Fruit fly (Drosophila melanogaster) whole organism, embryonic: ENCODE results near the gene CG13390.

Source experiments
- Asciz ChIP-seq: fragments of 200-800 bp; sonication (Bioruptor generic); optimal IDR thresholded peaks from 2 replicates; lab custom pipeline; 2017; ENCODE audit warnings: missing biosample characterization, mild to moderate bottlenecking, missing genetic modification characterization, missing genetic modification reagents
- CG12219 ChIP-seq: fragments of 200-800 bp; sonication (Bioruptor generic); optimal IDR thresholded peaks from 3 replicates; lab custom pipeline; 2018; ENCODE audit warnings: missing biosample characterization, mild to moderate bottlenecking, missing genetic modification characterization
- CG15696 ChIP-seq: fragments of 200-800 bp; sonication (Bioruptor generic); optimal IDR thresholded peaks from 2 replicates; lab custom pipeline; 2019; ENCODE audit warnings: missing biosample characterization, mild to moderate bottlenecking, missing genetic modification characterization, moderate library complexity
- CG17361 ChIP-seq: fragments of 200-800 bp; sonication (Bioruptor generic); IDR thresholded peaks from 3 replicates; pipeline ENCODE4 v1.3.6; 2022; ENCODE audit warnings: missing biosample characterization, missing genetic modification characterization
- CG1832 ChIP-seq: fragments of 200-800 bp; sonication (Bioruptor generic); optimal IDR thresholded peaks from 2 replicates; lab custom pipeline; 2017; ENCODE audit warnings: missing biosample characterization, mild to moderate bottlenecking, missing genetic modification characterization, inconsistent platforms
- CG2875 ChIP-seq: fragments of 200-800 bp; sonication (Bioruptor generic); optimal IDR thresholded peaks from 2 replicates; lab custom pipeline; 2017; ENCODE audit warnings: missing biosample characterization, mild to moderate bottlenecking, missing genetic modification characterization, missing genetic modification reagents
- CG32767 ChIP-seq: fragments of 200-800 bp; sonication (Bioruptor generic); IDR thresholded peaks from 2 replicates; pipeline ENCODE4 v1.3.6; 2022; ENCODE audit warnings: missing biosample characterization, missing genetic modification characterization
- CG4424 ChIP-seq: fragments of 200-800 bp; sonication (Bioruptor generic); optimal IDR thresholded peaks from 3 replicates; lab custom pipeline; 2016; ENCODE audit warnings: missing biosample characterization, missing genetic modification characterization
- CG4854 ChIP-seq: fragments of 200-800 bp; sonication (Bioruptor generic); optimal IDR thresholded peaks from 2 replicates; lab custom pipeline; 2016; ENCODE audit warnings: missing biosample characterization, missing genetic modification characterization, inconsistent platforms
- CG6254 ChIP-seq: fragments of 200-800 bp; sonication (Bioruptor generic); optimal IDR thresholded peaks from 3 replicates; lab custom pipeline; 2017; ENCODE audit warnings: mild to moderate bottlenecking, missing biosample characterization, missing genetic modification reagents, missing genetic modification characterization
- CG7357 ChIP-seq: fragments of 200-800 bp; sonication (Bioruptor generic); IDR thresholded peaks from 3 replicates; pipeline ENCODE4 v1.3.6; 2022; ENCODE audit warnings: missing biosample characterization, missing genetic modification characterization
- CG7372 ChIP-seq: fragments of 200-800 bp; sonication (Bioruptor generic); IDR thresholded peaks from 2 replicates; pipeline ENCODE4 v1.3.6; 2022; ENCODE audit warnings: missing biosample characterization, missing genetic modification characterization
- CG7963 ChIP-seq: fragments of 200-800 bp; sonication (Bioruptor generic); IDR thresholded peaks from 3 replicates; pipeline ENCODE4 v1.3.6; 2022; ENCODE audit warnings: missing biosample characterization, missing genetic modification characterization; ENCODE audit not compliant: partially characterized antibody
- CG8089 ChIP-seq: fragments of 200-800 bp; sonication (Bioruptor generic); optimal IDR thresholded peaks from 3 replicates; lab custom pipeline; 2016; ENCODE audit warnings: missing biosample characterization, missing genetic modification characterization
- CTCF ChIP-seq: fragments of 200-800 bp; sonication (Bioruptor generic); optimal IDR thresholded peaks from 2 replicates; lab custom pipeline; 2017; ENCODE audit warnings: missing biosample characterization, mild to moderate bottlenecking, missing genetic modification characterization, moderate library complexity
- Chrac-16 ChIP-seq: fragments of 200-800 bp; sonication (Bioruptor generic); optimal IDR thresholded peaks from 3 replicates; lab custom pipeline; 2016; ENCODE audit warnings: missing biosample characterization, missing genetic modification characterization
- Fer2 ChIP-seq: fragments of 200-800 bp; sonication (Bioruptor generic); optimal IDR thresholded peaks from 2 replicates; lab custom pipeline; 2018; ENCODE audit warnings: missing biosample characterization, mild to moderate bottlenecking, missing genetic modification characterization, moderate library complexity
- Hr39 ChIP-seq: fragments of >200 bp; optimal IDR thresholded peaks from 2 replicates; lab custom pipeline; 2017
- Hr78 ChIP-seq, 2 experiments: fragments of 200-800 bp in 1 of 2; fragments of >200 bp in 1 of 2; sonication (Bioruptor generic) in 1 of 2; optimal IDR thresholded peaks; 2 replicates each; lab custom pipeline; 2017 to 2019; ENCODE audit warnings: missing biosample characterization in 2 of 2, missing genetic modification characterization in 2 of 2, mild to moderate bottlenecking in 1 of 2, moderate library complexity in 1 of 2
- Lpt ChIP-seq: fragments of >200 bp; optimal IDR thresholded peaks from 2 replicates; lab custom pipeline; 2018; ENCODE audit warnings: missing biosample characterization, missing genetic modification characterization
- MBD-R2 ChIP-seq: fragments of 200-800 bp; sonication (Bioruptor generic); IDR thresholded peaks from 2 replicates; pipeline ENCODE4 v1.3.6; 2022; ENCODE audit warnings: missing biosample characterization, missing genetic modification characterization
- MTF-1 ChIP-seq: fragments of 200-800 bp; sonication (Bioruptor generic); optimal IDR thresholded peaks from 2 replicates; lab custom pipeline; 2018; ENCODE audit warnings: missing biosample characterization, mild to moderate bottlenecking, missing genetic modification characterization, borderline replicate concordance
- Optix ChIP-seq: fragments of 200-800 bp; sonication (Bioruptor generic); IDR thresholded peaks from 3 replicates; pipeline ENCODE4 v1.3.6; 2022; ENCODE audit warnings: missing biosample characterization, missing genetic modification characterization
- Sry-δ ChIP-seq: fragments of 200-800 bp; sonication (Bioruptor generic); optimal IDR thresholded peaks from 2 replicates; lab custom pipeline; 2016; ENCODE audit warnings: missing biosample characterization, missing genetic modification characterization
- Tbp ChIP-seq: fragments of >200 bp; optimal IDR thresholded peaks from 2 replicates; lab custom pipeline; 2018; ENCODE audit warnings: missing biosample characterization, missing genetic modification characterization
- chif ChIP-seq, 2 experiments: fragments of 200-800 bp; sonication (Bioruptor generic); optimal IDR thresholded peaks; 3 replicates each; lab custom pipeline; 2016; ENCODE audit warnings: missing biosample characterization in 2 of 2, missing genetic modification characterization in 2 of 2
- corto ChIP-seq: fragments of 200-800 bp; sonication (Bioruptor generic); optimal IDR thresholded peaks from 2 replicates; lab custom pipeline; 2016; ENCODE audit warnings: missing biosample characterization, mild to moderate bottlenecking, missing genetic modification characterization, moderate library complexity
- crol ChIP-seq: fragments of 200-800 bp; sonication (Bioruptor generic); IDR thresholded peaks from 2 replicates; pipeline ENCODE4 v1.3.6; 2022; ENCODE audit warnings: missing biosample characterization, missing genetic modification characterization
- dan ChIP-seq: fragments of 200-800 bp; sonication (Bioruptor generic); IDR thresholded peaks from 2 replicates; pipeline ENCODE4 v1.3.6; 2022; ENCODE audit warnings: missing biosample characterization, missing genetic modification characterization
- dati ChIP-seq: fragments of 200-800 bp; sonication (Bioruptor generic); IDR thresholded peaks from 2 replicates; pipeline ENCODE4 v1.3.6; 2022; ENCODE audit warnings: missing biosample characterization, missing genetic modification characterization
- ems ChIP-seq: fragments of 200-800 bp; sonication (Bioruptor generic); optimal IDR thresholded peaks from 3 replicates; lab custom pipeline; 2016; ENCODE audit warnings: missing biosample characterization, missing genetic modification characterization
- gfzf ChIP-seq: fragments of 200-800 bp; sonication (Bioruptor generic); optimal IDR thresholded peaks from 2 replicates; lab custom pipeline; 2016; ENCODE audit warnings: missing biosample characterization, mild to moderate bottlenecking, missing genetic modification characterization, moderate library complexity
- gro ChIP-seq: fragments of 200-800 bp; sonication (Bioruptor generic); optimal IDR thresholded peaks from 2 replicates; lab custom pipeline; 2016; ENCODE audit warnings: missing biosample characterization, missing genetic modification characterization
- gsb-n ChIP-seq: fragments of 200-800 bp; sonication (Bioruptor generic); optimal IDR thresholded peaks from 3 replicates; lab custom pipeline; 2018; ENCODE audit warnings: missing biosample characterization, mild to moderate bottlenecking, missing genetic modification characterization
- lilli ChIP-seq: fragments of 200-800 bp; sonication (Bioruptor generic); optimal IDR thresholded peaks from 3 replicates; lab custom pipeline; 2016; ENCODE audit warnings: missing biosample characterization, missing genetic modification characterization
- prd ChIP-seq, 3 experiments: fragments of >200 bp in 2 of 3; fragments of 200-800 bp in 1 of 3; sonication (Bioruptor generic) in 1 of 3; optimal IDR thresholded peaks in 2 of 3; IDR thresholded peaks in 1 of 3; 2 replicates in 2 of 3; 3 replicates in 1 of 3; pipeline versions ENCODE4 v1.3.6 to Lab custom; 2017 to 2022; ENCODE audit warnings: missing biosample characterization in 1 of 3, missing genetic modification characterization in 1 of 3
- shn ChIP-seq: fragments of 200-800 bp; sonication (Bioruptor generic); optimal IDR thresholded peaks from 3 replicates; lab custom pipeline; 2016; ENCODE audit warnings: missing biosample characterization, missing genetic modification characterization
- sna ChIP-seq: fragments of 200-800 bp; sonication (Bioruptor generic); IDR thresholded peaks from 2 replicates; pipeline ENCODE4 v1.3.6; 2022; ENCODE audit warnings: missing biosample characterization, missing genetic modification characterization; ENCODE audit not compliant: partially characterized antibody
- sr ChIP-seq: fragments of 200-800 bp; sonication (Bioruptor generic); IDR thresholded peaks from 3 replicates; pipeline ENCODE4 v1.3.6; 2022; ENCODE audit warnings: missing biosample characterization, missing genetic modification characterization
- trem ChIP-seq: fragments of 200-800 bp; optimal IDR thresholded peaks from 3 replicates; lab custom pipeline; 2019; ENCODE audit warnings: missing biosample characterization, mild to moderate bottlenecking, missing genetic modification characterization, moderate library complexity
- zfh1 ChIP-seq: fragments of 200-800 bp; sonication (Bioruptor generic); IDR thresholded peaks from 3 replicates; pipeline ENCODE4 v1.3.6; 2022; ENCODE audit warnings: missing biosample characterization, missing genetic modification characterization

Gene CG13390

DNA sequence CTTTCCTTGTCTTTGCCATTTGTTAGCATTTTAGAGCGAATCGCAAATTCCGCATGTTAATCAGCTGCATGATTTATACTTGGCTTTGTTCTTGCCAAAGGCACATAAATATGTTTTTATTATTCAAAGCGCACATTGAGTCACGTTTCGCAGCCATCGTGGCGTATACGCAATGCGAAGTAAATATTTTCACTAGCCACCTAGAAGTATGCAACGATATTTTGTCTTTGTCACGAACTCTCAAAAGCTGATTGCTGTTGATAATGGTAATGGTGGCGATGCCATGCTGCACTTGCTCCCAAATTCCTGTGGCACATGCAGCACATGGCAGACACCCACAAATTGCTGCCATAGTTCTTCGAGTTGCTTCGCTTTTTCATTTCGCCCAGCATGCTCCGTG, 41.9 kb downstream of the CG13390 start (continued):
- TF ChIP-seq trem: no peak
- no peak for TF ChIP-seq prd (optimal IDR thresholded peaks at IDR 0.05; lab: Kevin White, UChicago)
- TF ChIP-seq prd (GFP tag; IDR thresholded peaks at IDR 0.05; lab: Robert Waterston, UW): 0 out of 3 replicates have a peak, but pooled peaks have one; percentile 36
- TF ChIP-seq gfzf: no peak
- TF ChIP-seq MTF-1 (GFP tag; lab: Kevin White, UChicago): no peak
- no peak for TF ChIP-seq Hr78 (GFP tag; optimal IDR thresholded peaks at IDR 0.05; lab: Kevin White, UChicago)
- TF ChIP-seq sna: no peak
- TF ChIP-seq corto (GFP tag; lab: Kevin White, UChicago): no peak
- TF ChIP-seq CG17361: no peak
- TF ChIP-seq Asciz (GFP tag; lab: Kevin White, UChicago): no peak
- no peak for TF ChIP-seq CG12219 (GFP tag; lab: Kevin White, UChicago)
- TF ChIP-seq Sry-δ (GFP tag; lab: Kevin White, UChicago): no peak
- no peak for TF ChIP-seq CTCF (GFP tag; lab: Kevin White, UChicago)
- no peak for TF ChIP-seq Lpt (GFP tag; lab: Kevin White, UChicago)
- no peak for TF ChIP-seq sr (GFP tag; lab: Robert Waterston, UW)
- no peak for TF ChIP-seq CG6254
- 0 out of 3 replicates have a peak, but pooled peaks have one; percentile 24 for TF ChIP-seq Optix (GFP tag; lab: Robert Waterston, UW)
- TF ChIP-seq dati (GFP tag; lab: Robert Waterston, UW): no peak
- no peak for TF ChIP-seq shn (GFP tag; lab: Kevin White, UChicago)
- no peak for TF ChIP-seq CG4424
- no peak for TF ChIP-seq CG4854
- TF ChIP-seq CG8089: no peak
- TF ChIP-seq CG15696: no peak
- no peak for TF ChIP-seq gsb-n
- peak; percentile 99 for TF ChIP-seq CG7372 (GFP tag; lab: Robert Waterston, UW)
- TF ChIP-seq MBD-R2: 0 out of 2 replicates have a peak, but pooled peaks have one; percentile 34
- no peak for TF ChIP-seq ems (GFP tag; lab: Kevin White, UChicago)
- no peak for TF ChIP-seq chif (GFP tag; optimal IDR thresholded peaks at IDR 0.05; lab: Kevin White, UChicago)
- no peak for TF ChIP-seq Tbp (GFP tag; lab: Kevin White, UChicago)
- peak; percentile 63; the same call in 2 of the 3 replicates for TF ChIP-seq zfh1 (GFP tag; lab: Robert Waterston, UW)
- TF ChIP-seq CG32767 (GFP tag; lab: Robert Waterston, UW): no peak
- no peak for TF ChIP-seq Chrac-16 (GFP tag; lab: Kevin White, UChicago)
- TF ChIP-seq Fer2 (tag; lab: Kevin White, UChicago): no peak
- no peak for TF ChIP-seq CG1832 (GFP tag; lab: Kevin White, UChicago)

DNA sequence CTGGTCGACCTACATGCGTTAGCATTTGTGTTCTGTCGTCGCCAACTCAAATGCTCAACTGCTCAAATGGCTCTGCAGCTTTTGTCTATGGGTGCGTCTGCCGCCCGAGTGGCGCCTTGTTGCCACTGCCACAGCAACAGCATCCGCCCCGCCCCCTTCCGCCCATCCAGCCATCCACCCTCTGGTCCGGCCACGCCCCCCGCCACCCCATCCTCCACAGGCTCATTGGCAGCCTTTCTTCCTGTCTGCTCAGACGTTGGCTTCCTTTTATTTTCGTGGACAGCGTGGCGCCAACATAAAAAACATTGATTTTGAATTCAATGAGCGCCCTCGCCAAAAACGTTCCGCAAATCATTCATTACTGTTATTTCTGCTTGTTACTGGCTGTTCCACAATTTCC, 43.0 kb downstream of the CG13390 start:
- TF ChIP-seq dan (GFP tag; lab: Robert Waterston, UW): no peak
- TF ChIP-seq crol: peak; percentile 41
- TF ChIP-seq CG2875: no peak
- no peak for TF ChIP-seq CG7357
- TF ChIP-seq Hr39 (lab: Kevin White, UChicago): peak; percentile 75
- no peak for TF ChIP-seq MBD-R2
- TF ChIP-seq lilli (GFP tag; lab: Kevin White, UChicago): no peak
- no peak for TF ChIP-seq gro (GFP tag; lab: Kevin White, UChicago)
- 0 out of 3 replicates have a peak, but pooled peaks have one; percentile 13 for TF ChIP-seq CG7963 (GFP tag; lab: Robert Waterston, UW)
